Worm (Caenorhabditis elegans): ENCODE measurements around the gene pmk-3.

DNA sequence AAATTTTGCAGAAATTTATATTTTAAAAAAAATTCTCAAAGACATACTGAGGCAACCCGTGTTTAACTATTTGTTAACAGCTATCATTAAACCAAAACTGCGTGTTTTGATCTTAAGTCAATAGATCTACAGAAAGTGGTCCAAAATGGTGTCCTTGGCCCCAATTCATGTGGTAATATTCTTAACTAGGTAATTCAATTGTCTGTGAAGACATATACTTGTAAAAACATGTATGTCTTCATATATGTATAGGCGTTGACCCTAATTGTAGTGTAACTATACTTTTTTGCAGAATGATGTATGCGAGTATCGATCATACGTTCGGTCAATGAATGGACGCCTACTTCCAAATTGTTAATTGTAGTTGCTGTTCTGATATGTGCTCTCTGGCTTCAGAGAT lies 30.7 kb downstream of the pmk-3 start, which contains the start of gene C07G1.15:
- TF ChIP-seq unc-62 (GFP tag; optimal IDR thresholded peaks at IDR 0.05): no peak
- TF ChIP-seq aly-2 (tag; optimal IDR thresholded peaks at IDR 0.05): no peak
- TF ChIP-seq elt-3 (tag; optimal IDR thresholded peaks at IDR 0.05): no peak
- no peak for TF ChIP-seq snpc-4 (tag; optimal IDR thresholded peaks at IDR 0.05)
- no peak for TF ChIP-seq egl-27 (tag; optimal IDR thresholded peaks at IDR 0.05)
- TF ChIP-seq nhr-28 (tag; optimal IDR thresholded peaks at IDR 0.05): no peak
- TF ChIP-seq elt-1 (tag; optimal IDR thresholded peaks at IDR 0.05): no peak
- no peak for TF ChIP-seq tbx-2 (tag; optimal IDR thresholded peaks at IDR 0.05)
- no peak for TF ChIP-seq ztf-11 (tag; optimal IDR thresholded peaks at IDR 0.05)
- TF ChIP-seq R02D3.7 (tag; optimal IDR thresholded peaks at IDR 0.05): no peak
- no peak for TF ChIP-seq nfya-1 (tag; optimal IDR thresholded peaks at IDR 0.05; ENCODE audit: insufficient read depth)
- no peak for TF ChIP-seq skn-1 (tag; optimal IDR thresholded peaks at IDR 0.05)
- TF ChIP-seq nhr-12 (tag; optimal IDR thresholded peaks at IDR 0.05): no peak
- TF ChIP-seq mdl-1 (tag; optimal IDR thresholded peaks at IDR 0.05): no peak

Data from whole organism, L3 larva.